Fruit fly (Drosophila melanogaster) whole organism, adult: ENCODE measurements around the gene CG11353.

Experiments used
- CG14711 ChIP-seq: fragments of 200-800 bp; sonication (Bioruptor generic); optimal IDR thresholded peaks from 2 replicates; lab custom pipeline; 2018; ENCODE audit warnings: missing biosample characterization, mild to moderate bottlenecking, missing genetic modification characterization, moderate library complexity
- CG5204 ChIP-seq: fragments of 200-800 bp; sonication (Bioruptor generic); optimal IDR thresholded peaks from 2 replicates; lab custom pipeline; 2016; ENCODE audit warnings: missing biosample characterization, missing genetic modification characterization
- CG7045 ChIP-seq: fragments of 200-800 bp; sonication (Bioruptor generic); optimal IDR thresholded peaks from 2 replicates; lab custom pipeline; 2017; ENCODE audit warnings: missing biosample characterization, mild to moderate bottlenecking, missing genetic modification characterization
- Crg-1 ChIP-seq: fragments of 200-800 bp; sonication (Bioruptor generic); optimal IDR thresholded peaks from 2 replicates; lab custom pipeline; 2016; ENCODE audit warnings: missing biosample characterization, missing genetic modification characterization
- Hr96 ChIP-seq: fragments of 200-800 bp; sonication (Bioruptor generic); optimal IDR thresholded peaks from 2 replicates; lab custom pipeline; 2016; ENCODE audit warnings: missing biosample characterization, missing genetic modification characterization
- Mnt ChIP-seq: fragments of 200-800 bp; sonication (Bioruptor generic); optimal IDR thresholded peaks from 2 replicates; lab custom pipeline; 2016; ENCODE audit warnings: missing biosample characterization, mild to moderate bottlenecking, missing genetic modification characterization
- bab1 ChIP-seq: fragments of 200-800 bp; sonication (Bioruptor generic); optimal IDR thresholded peaks from 3 replicates; lab custom pipeline; 2019; ENCODE audit warnings: missing biosample characterization, mild to moderate bottlenecking, missing genetic modification characterization, moderate library complexity
- cic ChIP-seq: fragments of 200-800 bp; sonication (Bioruptor generic); optimal IDR thresholded peaks from 2 replicates; lab custom pipeline; 2017; ENCODE audit warnings: missing biosample characterization, mild to moderate bottlenecking, missing genetic modification characterization, moderate library complexity
- kay ChIP-seq: fragments of 200-800 bp; sonication (Bioruptor generic); peaks from one replicate; lab custom pipeline; 2016; ENCODE audit warnings: missing biosample characterization, missing genetic modification characterization, borderline replicate concordance
- tj ChIP-seq: fragments of 200-800 bp; sonication (Bioruptor generic); optimal IDR thresholded peaks from 3 replicates; lab custom pipeline; 2017; ENCODE audit warnings: missing biosample characterization, mild to moderate bottlenecking, missing genetic modification characterization, moderate library complexity
- toe ChIP-seq: fragments of 200-800 bp; sonication (Bioruptor generic); optimal IDR thresholded peaks from 2 replicates; lab custom pipeline; 2016; ENCODE audit warnings: missing biosample characterization, missing genetic modification characterization

DNA sequence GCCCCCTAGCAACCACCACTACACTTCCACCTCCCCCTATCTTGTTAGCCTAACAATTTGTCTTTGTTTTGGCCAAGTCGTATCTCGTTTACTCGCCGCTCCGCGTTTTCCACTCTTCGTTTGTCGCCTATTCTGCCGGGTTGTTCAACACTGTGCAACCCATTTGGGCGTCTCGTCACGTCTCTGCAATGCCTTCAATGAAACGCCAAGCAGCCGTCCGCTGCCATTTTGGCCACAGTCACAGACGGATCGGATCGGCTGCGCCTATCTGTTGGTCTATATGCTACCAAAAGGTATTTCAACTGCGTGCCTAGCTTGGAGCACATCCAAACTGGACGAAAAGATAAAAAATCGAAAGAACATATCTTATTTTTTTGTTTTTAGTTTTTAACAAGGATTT lies 16.6 kb upstream of the CG11353 start:
- TF ChIP-seq toe (GFP tag; lab: Kevin White, UChicago) (no peak), kay (no peak), bab1 (GFP tag; lab: Kevin White, UChicago) (no peak), Crg-1 (no peak), CG7045 (GFP tag; lab: Kevin White, UChicago) (no peak), CG5204 (no peak), cic (GFP tag; lab: Kevin White, UChicago) (no peak), tj (GFP tag; lab: Kevin White, UChicago) (no peak), Hr96 (GFP tag; lab: Kevin White, UChicago) (no peak), CG14711 (tag; lab: Kevin White, UChicago) (no peak), Mnt (GFP tag; lab: Kevin White, UChicago) (no peak)
